Worm (Caenorhabditis elegans) whole organism, mixed stage, embryonic: ENCODE measurements around the gene Y39B6A.7.

ENCODE experiments used
- bed-3 ChIP-seq: fragments of 200-800 bp; sonication (Bioruptor generic); optimal IDR thresholded peaks from 3 replicates; lab custom pipeline; 2018; ENCODE audit warnings: mild to moderate bottlenecking, missing genetic modification characterization, moderate library complexity, missing compliant biosample characterization
- ceh-83 ChIP-seq: fragments of 200-800 bp; sonication (Bioruptor generic); optimal IDR thresholded peaks from 2 replicates; lab custom pipeline; 2018; ENCODE audit warnings: mild to moderate bottlenecking, missing genetic modification characterization, missing compliant biosample characterization
- elt-1 ChIP-seq: sonication (generic microtip); optimal IDR thresholded peaks from 2 replicates; lab custom pipeline; 2017; ENCODE audit warnings: missing genetic modification characterization, mild to moderate bottlenecking, missing compliant biosample characterization, antibody characterized with exemption, moderate library complexity, borderline replicate concordance; ENCODE audit not compliant: insufficient read depth
- lsy-2 ChIP-seq: fragments of 150-350 bp; optimal IDR thresholded peaks from 2 replicates; lab custom pipeline; 2014; ENCODE audit warnings: missing biosample characterization, missing genetic modification characterization
- mab-5 ChIP-seq: fragments of 150-350 bp; optimal IDR thresholded peaks from 2 replicates; lab custom pipeline; 2014; ENCODE audit warnings: missing biosample characterization, missing genetic modification characterization
- mep-1 ChIP-seq: fragments of 150-350 bp; optimal IDR thresholded peaks from 2 replicates; lab custom pipeline; 2017; ENCODE audit warnings: missing biosample characterization, missing genetic modification reagents, missing genetic modification characterization, inconsistent platforms
- nhr-237 ChIP-seq: fragments of 150-350 bp; optimal IDR thresholded peaks from 2 replicates; lab custom pipeline; 2014; ENCODE audit warnings: missing biosample characterization, missing genetic modification characterization
- nhr-28 ChIP-seq: fragments of 150-350 bp; optimal IDR thresholded peaks from 2 replicates; lab custom pipeline; 2014; ENCODE audit warnings: missing biosample characterization, missing genetic modification characterization
- snpc-4 ChIP-seq: fragments of 150-350 bp; optimal IDR thresholded peaks from 2 replicates; lab custom pipeline; 2014; ENCODE audit warnings: missing biosample characterization, missing genetic modification characterization
- tbx-8 ChIP-seq: fragments of 200-800 bp; sonication (Bioruptor generic); optimal IDR thresholded peaks from 2 replicates; lab custom pipeline; 2018; ENCODE audit warnings: mild to moderate bottlenecking, missing genetic modification characterization, moderate library complexity, missing compliant biosample characterization
- unc-39 ChIP-seq: fragments of 150-350 bp; optimal IDR thresholded peaks from 2 replicates; lab custom pipeline; 2014; ENCODE audit warnings: missing biosample characterization, missing genetic modification characterization
- unc-62 ChIP-seq: fragments of 150-350 bp; optimal IDR thresholded peaks from 2 replicates; lab custom pipeline; 2014; ENCODE audit warnings: missing biosample characterization, missing genetic modification reagents, missing genetic modification characterization
- zip-8 ChIP-seq: fragments of 150-350 bp; optimal IDR thresholded peaks from 2 replicates; lab custom pipeline; 2014; ENCODE audit warnings: missing biosample characterization, missing genetic modification characterization
- ztf-11 ChIP-seq: fragments of 150-350 bp; optimal IDR thresholded peaks from 2 replicates; lab custom pipeline; 2014; ENCODE audit warnings: missing biosample characterization, missing genetic modification characterization

DNA sequence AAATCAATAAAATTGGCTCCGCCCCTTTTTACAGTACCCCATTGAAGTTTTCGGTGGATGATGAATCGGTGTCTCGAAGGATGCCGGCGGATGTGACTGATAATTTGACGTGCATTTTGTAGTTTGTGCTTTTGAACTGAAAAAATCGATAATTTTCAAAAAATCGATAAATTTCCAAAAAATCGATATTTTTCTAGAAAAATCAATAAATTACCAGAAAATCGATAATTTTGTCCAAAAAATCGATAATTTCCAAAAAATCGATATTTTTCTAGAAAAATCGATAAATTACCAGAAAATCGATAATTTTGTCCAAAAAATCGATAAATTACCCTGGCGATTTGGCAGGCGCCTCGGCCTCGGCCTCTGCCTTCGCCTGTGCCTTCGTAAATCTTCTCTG is 49.5 kb downstream of the Y39B6A.7 start:
- TF ChIP-seq mab-5 (tag; lab: Kevin White, UChicago): no peak
- no peak for TF ChIP-seq ztf-11 (tag; lab: Kevin White, UChicago)
- no peak for TF ChIP-seq mep-1 (tag; lab: Kevin White, UChicago)
- no peak for TF ChIP-seq tbx-8 (GFP tag; lab: Kevin White, UChicago)
- TF ChIP-seq nhr-28 (tag; lab: Kevin White, UChicago): no peak
- TF ChIP-seq bed-3 (GFP tag; lab: Kevin White, UChicago): no peak
- TF ChIP-seq lsy-2: no peak
- TF ChIP-seq unc-62 (GFP tag; lab: Kevin White, UChicago): no peak
- no peak for TF ChIP-seq nhr-237
- no peak for TF ChIP-seq snpc-4 (tag; lab: Kevin White, UChicago)
- no peak for TF ChIP-seq elt-1 (tag; lab: Kevin White, UChicago)
- TF ChIP-seq unc-39 (tag; lab: Kevin White, UChicago): no peak
- no peak for TF ChIP-seq zip-8 (tag; lab: Kevin White, UChicago)
- TF ChIP-seq ceh-83: no peak
